Fruit fly (Drosophila melanogaster) whole organism, embryonic: ENCODE measurements around the gene CG13605.
A peak's percentile ranks its signal among the peaks of the same experiment; 100 is the strongest.

Experiments used
- BtbVII ChIP-seq: fragments of 200-800 bp; sonication (Bioruptor generic); optimal IDR thresholded peaks from 3 replicates; lab custom pipeline; 2017; ENCODE audit warnings: missing biosample characterization, mild to moderate bottlenecking, missing genetic modification characterization
- CG10431 ChIP-seq: fragments of 200-800 bp; sonication (Bioruptor generic); optimal IDR thresholded peaks from 3 replicates; lab custom pipeline; 2018; ENCODE audit warnings: missing biosample characterization, mild to moderate bottlenecking, missing genetic modification characterization
- CG11723 ChIP-seq: fragments of 200-800 bp; sonication (Bioruptor generic); optimal IDR thresholded peaks from 2 replicates; lab custom pipeline; 2017; ENCODE audit warnings: missing biosample characterization, mild to moderate bottlenecking, missing genetic modification characterization
- CG12299 ChIP-seq: fragments of 200-800 bp; sonication (Bioruptor generic); optimal IDR thresholded peaks from 2 replicates; lab custom pipeline; 2018; ENCODE audit warnings: missing biosample characterization, mild to moderate bottlenecking, missing genetic modification characterization
- CG13424 ChIP-seq: fragments of 200-800 bp; sonication (Bioruptor generic); optimal IDR thresholded peaks from 2 replicates; lab custom pipeline; 2019; ENCODE audit warnings: missing biosample characterization, mild to moderate bottlenecking, missing genetic modification characterization, moderate library complexity
- CG13894 ChIP-seq: fragments of 200-800 bp; sonication (Bioruptor generic); optimal IDR thresholded peaks from 3 replicates; lab custom pipeline; 2018; ENCODE audit warnings: missing biosample characterization, mild to moderate bottlenecking, missing genetic modification characterization, moderate library complexity
- CG16779 ChIP-seq: fragments of 200-800 bp; sonication (Bioruptor generic); IDR thresholded peaks from 2 replicates; pipeline ENCODE4 v1.3.6; 2022; ENCODE audit warnings: missing biosample characterization, missing genetic modification characterization
- CG16813 ChIP-seq: fragments of 200-800 bp; sonication (Bioruptor generic); IDR thresholded peaks from 3 replicates; pipeline ENCODE4 v1.3.6; 2022; ENCODE audit warnings: missing biosample characterization, missing genetic modification characterization; ENCODE audit not compliant: partially characterized antibody
- CG17186 ChIP-seq: fragments of 200-800 bp; sonication (Bioruptor generic); optimal IDR thresholded peaks from 3 replicates; lab custom pipeline; 2017; ENCODE audit warnings: missing biosample characterization, missing genetic modification reagents, missing genetic modification characterization
- CG18262 ChIP-seq: fragments of 200-800 bp; optimal IDR thresholded peaks from 3 replicates; lab custom pipeline; 2019; ENCODE audit warnings: missing biosample characterization, mild to moderate bottlenecking, missing genetic modification characterization, moderate library complexity
- CG18599 ChIP-seq: fragments of 200-800 bp; sonication (Bioruptor generic); optimal IDR thresholded peaks from 3 replicates; lab custom pipeline; 2017; ENCODE audit warnings: missing biosample characterization, missing genetic modification characterization, mild to moderate bottlenecking, moderate library complexity, missing genetic modification reagents
- CG32767 ChIP-seq: fragments of 200-800 bp; sonication (Bioruptor generic); IDR thresholded peaks from 2 replicates; pipeline ENCODE4 v1.3.6; 2022; ENCODE audit warnings: missing biosample characterization, missing genetic modification characterization
- CG3281 ChIP-seq: fragments of 200-800 bp; sonication (Bioruptor generic); optimal IDR thresholded peaks from 3 replicates; lab custom pipeline; 2017; ENCODE audit warnings: missing biosample characterization, mild to moderate bottlenecking, missing genetic modification characterization
- CG34376 ChIP-seq: fragments of 200-800 bp; sonication (Bioruptor generic); optimal IDR thresholded peaks from 2 replicates; lab custom pipeline; 2018; ENCODE audit warnings: missing biosample characterization, mild to moderate bottlenecking, missing genetic modification characterization
- CG4617 ChIP-seq: fragments of 200-800 bp; sonication (Bioruptor generic); optimal IDR thresholded peaks from 3 replicates; lab custom pipeline; 2016; ENCODE audit warnings: missing biosample characterization, missing genetic modification characterization, borderline replicate concordance
- CG5180 ChIP-seq: fragments of 200-800 bp; sonication (Bioruptor generic); optimal IDR thresholded peaks from 3 replicates; lab custom pipeline; 2017; ENCODE audit warnings: missing biosample characterization, missing genetic modification characterization, mild to moderate bottlenecking, moderate library complexity, missing genetic modification reagents
- CG6689 ChIP-seq: fragments of 200-800 bp; sonication (Bioruptor generic); IDR thresholded peaks from 2 replicates; pipeline ENCODE4 v1.3.6; 2022; ENCODE audit warnings: missing biosample characterization, missing genetic modification characterization
- CG7357 ChIP-seq: fragments of 200-800 bp; sonication (Bioruptor generic); IDR thresholded peaks from 3 replicates; pipeline ENCODE4 v1.3.6; 2022; ENCODE audit warnings: missing biosample characterization, missing genetic modification characterization
- CG9727 ChIP-seq: fragments of 200-800 bp; sonication (Bioruptor generic); optimal IDR thresholded peaks from 3 replicates; lab custom pipeline; 2017; ENCODE audit warnings: missing biosample characterization, mild to moderate bottlenecking, missing genetic modification characterization
- CoRest ChIP-seq: fragments of 200-800 bp; sonication (Bioruptor generic); optimal IDR thresholded peaks from 3 replicates; lab custom pipeline; 2018; ENCODE audit warnings: missing biosample characterization, mild to moderate bottlenecking, missing genetic modification characterization, moderate library complexity
- Fer1 ChIP-seq: fragments of 200-800 bp; sonication (Bioruptor generic); optimal IDR thresholded peaks from 2 replicates; lab custom pipeline; 2017; ENCODE audit warnings: missing biosample characterization, mild to moderate bottlenecking, missing genetic modification characterization
- HHEX ChIP-seq: fragments of 200-800 bp; sonication (Bioruptor generic); optimal IDR thresholded peaks from 3 replicates; lab custom pipeline; 2017; ENCODE audit warnings: missing biosample characterization, mild to moderate bottlenecking, missing genetic modification characterization, missing genetic modification reagents
- Hmr ChIP-seq: fragments of 200-800 bp; sonication (Bioruptor generic); optimal IDR thresholded peaks from 3 replicates; lab custom pipeline; 2017; ENCODE audit warnings: mild to moderate bottlenecking, missing biosample characterization, missing genetic modification reagents, missing genetic modification characterization
- NC2β ChIP-seq: fragments of 200-800 bp; sonication (Bioruptor generic); optimal IDR thresholded peaks from 2 replicates; lab custom pipeline; 2016; ENCODE audit warnings: missing biosample characterization, missing genetic modification characterization
- PHDP ChIP-seq: fragments of 200-800 bp; sonication (Bioruptor generic); optimal IDR thresholded peaks from 3 replicates; lab custom pipeline; 2018; ENCODE audit warnings: missing biosample characterization, mild to moderate bottlenecking, missing genetic modification characterization, moderate library complexity
- Ptx1 ChIP-seq: fragments of 200-800 bp; sonication (Bioruptor generic); IDR thresholded peaks from 2 replicates; pipeline ENCODE4 v1.3.6; 2022; ENCODE audit warnings: missing biosample characterization, missing genetic modification characterization
- Usf ChIP-seq: fragments of 200-800 bp; sonication (Bioruptor generic); optimal IDR thresholded peaks from 2 replicates; lab custom pipeline; 2017; ENCODE audit warnings: missing genotype, missing biosample characterization, missing genetic modification characterization
- abd-A ChIP-seq: fragments of 200-800 bp; sonication (Bioruptor generic); optimal IDR thresholded peaks from 3 replicates; lab custom pipeline; 2019; ENCODE audit warnings: missing biosample characterization, mild to moderate bottlenecking, missing genetic modification characterization, moderate library complexity
- amos ChIP-seq: fragments of 200-800 bp; sonication (Bioruptor generic); IDR thresholded peaks from 2 replicates; pipeline ENCODE4 v1.3.6; 2022; ENCODE audit warnings: missing biosample characterization, missing genetic modification characterization; ENCODE audit not compliant: partially characterized antibody
- ara ChIP-seq: fragments of 200-800 bp; sonication (Bioruptor generic); IDR thresholded peaks from 2 replicates; pipeline ENCODE4 v1.3.6; 2022; ENCODE audit warnings: missing biosample characterization, missing genetic modification characterization
- bcd ChIP-seq: fragments of 200-800 bp; sonication (Bioruptor generic); optimal IDR thresholded peaks from 2 replicates; lab custom pipeline; 2017; ENCODE audit warnings: missing biosample characterization, mild to moderate bottlenecking, missing genetic modification characterization
- cad ChIP-seq: fragments of >200 bp; optimal IDR thresholded peaks from 2 replicates; lab custom pipeline; 2017; ENCODE audit warnings: missing biosample characterization, missing genetic modification characterization
- cato ChIP-seq: fragments of 200-800 bp; sonication (Bioruptor generic); optimal IDR thresholded peaks from 2 replicates; lab custom pipeline; 2016; ENCODE audit warnings: missing biosample characterization, missing genetic modification characterization, borderline replicate concordance
- chn ChIP-seq: fragments of 200-800 bp; sonication (Bioruptor generic); optimal IDR thresholded peaks from 2 replicates; lab custom pipeline; 2016; ENCODE audit warnings: missing biosample characterization, missing genetic modification characterization
- cwo ChIP-seq: fragments of 200-800 bp; sonication (Bioruptor generic); optimal IDR thresholded peaks from 3 replicates; lab custom pipeline; 2017; ENCODE audit warnings: missing biosample characterization, missing genetic modification characterization, mild to moderate bottlenecking, moderate library complexity, missing genetic modification reagents
- da ChIP-seq: fragments of 200-800 bp; sonication (Bioruptor generic); optimal IDR thresholded peaks from 2 replicates; lab custom pipeline; 2016; ENCODE audit warnings: missing biosample characterization, missing genetic modification characterization
- dm ChIP-seq: fragments of 200-800 bp; sonication (Bioruptor generic); optimal IDR thresholded peaks from 3 replicates; lab custom pipeline; 2016; ENCODE audit warnings: missing biosample characterization, missing genetic modification characterization
- exex ChIP-seq: fragments of 200-800 bp; sonication (Bioruptor generic); optimal IDR thresholded peaks from 4 replicates; lab custom pipeline; 2018; ENCODE audit warnings: missing biosample characterization, mild to moderate bottlenecking, missing genetic modification characterization, moderate library complexity
- fd64A ChIP-seq: fragments of 200-800 bp; sonication (Bioruptor generic); optimal IDR thresholded peaks from 3 replicates; lab custom pipeline; 2018; ENCODE audit warnings: missing biosample characterization, mild to moderate bottlenecking, missing genetic modification characterization
- gfzf ChIP-seq: fragments of 200-800 bp; sonication (Bioruptor generic); optimal IDR thresholded peaks from 2 replicates; lab custom pipeline; 2016; ENCODE audit warnings: missing biosample characterization, mild to moderate bottlenecking, missing genetic modification characterization, moderate library complexity
- gt ChIP-seq: fragments of 200-800 bp; sonication (Bioruptor generic); IDR thresholded peaks from 2 replicates; pipeline ENCODE4 v1.3.6; 2022; ENCODE audit warnings: missing biosample characterization, missing genetic modification characterization
- ham ChIP-seq: fragments of 200-800 bp; sonication (Bioruptor generic); IDR thresholded peaks from 2 replicates; pipeline ENCODE4 v1.3.6; 2022; ENCODE audit warnings: missing biosample characterization, missing genetic modification characterization
- jigr1 ChIP-seq: fragments of 200-800 bp; sonication (Bioruptor generic); IDR thresholded peaks from 3 replicates; pipeline ENCODE4 v1.3.6; 2022; ENCODE audit warnings: missing biosample characterization, missing genetic modification characterization
- luna ChIP-seq: fragments of 200-800 bp; sonication (Bioruptor generic); optimal IDR thresholded peaks from 2 replicates; lab custom pipeline; 2016; ENCODE audit warnings: missing biosample characterization, missing genetic modification characterization
- nom ChIP-seq: fragments of 200-800 bp; sonication (Bioruptor generic); optimal IDR thresholded peaks from 2 replicates; lab custom pipeline; 2017; ENCODE audit warnings: missing biosample characterization, missing genetic modification characterization, mild to moderate bottlenecking, moderate library complexity, missing genetic modification reagents
- row ChIP-seq: fragments of 200-800 bp; sonication (Bioruptor generic); IDR thresholded peaks from 3 replicates; pipeline ENCODE4 v1.3.6; 2022; ENCODE audit warnings: missing biosample characterization, missing genetic modification characterization
- sd ChIP-seq: fragments of 200-800 bp; sonication (Bioruptor generic); optimal IDR thresholded peaks from 3 replicates; lab custom pipeline; 2018; ENCODE audit warnings: missing biosample characterization, mild to moderate bottlenecking, missing genetic modification characterization, moderate library complexity
- ssp ChIP-seq: fragments of 200-800 bp; sonication (Bioruptor generic); IDR thresholded peaks from 2 replicates; pipeline ENCODE4 v1.3.6; 2022; ENCODE audit warnings: missing biosample characterization, missing genetic modification characterization
- tll ChIP-seq, 2 experiments: fragments of 200-800 bp in 1 of 2; fragments of >200 bp in 1 of 2; sonication (Bioruptor generic) in 1 of 2; optimal IDR thresholded peaks; 2 replicates each; lab custom pipeline; 2017 to 2019; ENCODE audit warnings: missing biosample characterization in 2 of 2, missing genetic modification characterization in 2 of 2, mild to moderate bottlenecking in 1 of 2, moderate library complexity in 1 of 2
- yki ChIP-seq: fragments of >200 bp; optimal IDR thresholded peaks from 3 replicates; lab custom pipeline; 2018
- zfh2 ChIP-seq: fragments of 200-800 bp; sonication (Bioruptor generic); optimal IDR thresholded peaks from 2 replicates; lab custom pipeline; 2016; ENCODE audit warnings: missing biosample characterization, missing genetic modification characterization

The CG13605 gene

DNA sequence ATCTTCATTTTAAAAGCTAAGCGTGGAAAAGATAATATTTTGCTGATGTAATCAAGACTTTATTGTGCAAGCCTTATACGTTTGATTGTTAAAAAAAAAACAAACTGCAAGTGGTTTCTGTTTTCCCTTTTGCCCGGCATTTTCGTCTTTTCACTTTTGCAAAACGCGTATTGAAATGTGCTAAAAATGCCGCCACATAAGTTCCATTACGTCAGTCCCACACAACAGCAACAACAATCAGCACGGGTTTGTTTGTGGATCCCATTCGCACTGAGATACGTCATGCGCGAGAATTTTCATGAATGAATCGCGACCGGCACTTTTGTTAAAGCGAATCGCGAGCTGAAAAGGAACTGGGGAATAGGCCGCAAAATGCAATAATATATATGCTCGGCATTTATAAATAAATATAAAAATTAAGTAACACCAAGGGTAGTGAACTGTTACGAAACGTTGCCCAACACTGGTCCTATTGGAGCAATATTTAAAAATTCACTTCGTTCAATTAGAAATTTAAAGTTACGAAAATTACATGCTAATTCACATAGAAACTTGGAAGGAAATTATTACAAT is 6.0 kb downstream of the CG13605 start (continued):
- TF ChIP-seq HHEX (GFP tag; lab: Kevin White, UChicago) (peak; percentile 28), tll (GFP tag; optimal IDR thresholded peaks at IDR 0.05; lab: Kevin White, UChicago) (no peak), gfzf (GFP tag; lab: Kevin White, UChicago) (no peak), CG34376 (no peak), yki (lab: Kevin White, UChicago) (no peak), fd64A (GFP tag; lab: Kevin White, UChicago) (no peak), ham (GFP tag; lab: Robert Waterston, UW) (no peak), nom (GFP tag; lab: Kevin White, UChicago) (peak; percentile 72), CG3281 (GFP tag; lab: Kevin White, UChicago) (peak; percentile 73), NC2β (GFP tag; lab: Kevin White, UChicago) (no peak), exex (tag; lab: Kevin White, UChicago) (no peak), CG9727 (peak; percentile 32), Fer1 (GFP tag; lab: Kevin White, UChicago) (peak; percentile 76), ara (GFP tag; lab: Robert Waterston, UW) (no peak), CG16779 (no peak), CG13424 (tag; lab: Kevin White, UChicago) (peak; percentile 50), CG11723 (GFP tag; lab: Kevin White, UChicago) (peak; percentile 4), luna (GFP tag; lab: Kevin White, UChicago) (no peak), Hmr (peak; percentile 50), CG12299 (tag; lab: Kevin White, UChicago) (peak; percentile 30), CG5180 (peak; percentile 16), cato (GFP tag; lab: Kevin White, UChicago) (no peak), sd (peak; percentile 12), amos (GFP tag; lab: Robert Waterston, UW) (no peak), chn (GFP tag; lab: Kevin White, UChicago) (peak; percentile 41), CG6689 (GFP tag; lab: Robert Waterston, UW) (no peak), row (GFP tag; lab: Robert Waterston, UW) (no peak), CG17186 (no peak), ssp (no peak), CG7357 (GFP tag; lab: Robert Waterston, UW) (no peak), Usf (GFP tag; lab: Kevin White, UChicago) (no peak), CG16813 (no peak), cad (GFP tag; lab: Kevin White, UChicago) (no peak), gt (no peak)

dm6 chr3R:24105312-24105902 is 6.8 kb downstream of the CG13605 start, which contains the start of gene Syx1A:
Gene Syx1A (minus strand): TSS chr3R:24105763.
- TF ChIP-seq CG4617 (GFP tag; lab: Kevin White, UChicago) (peak; percentile 0), bcd (GFP tag; lab: Kevin White, UChicago) (no peak), zfh2 (no peak), CG13894 (no peak), Ptx1 (no peak), dm (peak; percentile 35), CoRest (peak; percentile 11), da (GFP tag; lab: Kevin White, UChicago) (no peak), BtbVII (peak; percentile 36), cwo (GFP tag; lab: Kevin White, UChicago) (peak; percentile 26), jigr1 (GFP tag; lab: Robert Waterston, UW) (no peak), CG18262 (tag; lab: Kevin White, UChicago) (peak; percentile 26), PHDP (tag; lab: Kevin White, UChicago) (peak; percentile 33), CG18599 (peak; percentile 47), CG10431 (GFP tag; lab: Kevin White, UChicago) (peak; percentile 10), abd-A (peak; percentile 25), CG32767 (no peak), chn (GFP tag; lab: Kevin White, UChicago) (peak; percentile 27)
